Fruit fly (Drosophila melanogaster) S2 (cell line): ENCODE measurements around the gene RpS28a.

ENCODE experiments used
- CG8478 ChIP-seq: fragments of >200 bp; optimal IDR thresholded peaks from 2 replicates; lab custom pipeline; 2018
- CTCF ChIP-seq, 2 experiments: fragments of >200 bp; optimal IDR thresholded peaks; 2 replicates each; lab custom pipeline; 2018

DNA sequence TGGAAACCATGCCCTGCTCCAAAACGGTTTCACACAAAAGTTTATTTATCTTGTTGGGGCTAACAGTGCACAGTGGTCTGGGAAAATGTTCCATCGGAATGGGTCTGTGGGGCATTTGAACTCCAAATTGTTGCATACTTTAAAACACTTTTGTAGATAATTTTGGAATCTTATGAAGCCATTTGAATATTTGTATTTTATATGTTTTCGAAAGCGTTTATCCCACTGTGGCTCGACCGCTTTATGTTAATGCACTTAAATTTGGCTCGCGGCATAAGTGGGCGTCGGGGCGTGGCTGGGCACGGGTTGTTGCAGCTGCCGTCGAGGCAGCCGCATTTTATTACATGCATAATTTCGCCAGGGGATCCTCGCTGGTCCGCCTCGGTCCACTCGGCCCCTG, 49.4 kb upstream of the RpS28a start:
- TF ChIP-seq CG8478 (lab: Kevin White, UChicago) (no peak), CTCF (optimal IDR thresholded peaks at IDR 0.05; lab: Kevin White, UChicago) (no peak)
